Worm (Caenorhabditis elegans): ENCODE measurements around the gene Y105C5A.508.
"Not testable (repeated sequence)": the region's sequence is repeated elsewhere in the genome, so short reads cannot be mapped to it uniquely, and the experiment has no call there.

Y105C5A.508 gene

DNA sequence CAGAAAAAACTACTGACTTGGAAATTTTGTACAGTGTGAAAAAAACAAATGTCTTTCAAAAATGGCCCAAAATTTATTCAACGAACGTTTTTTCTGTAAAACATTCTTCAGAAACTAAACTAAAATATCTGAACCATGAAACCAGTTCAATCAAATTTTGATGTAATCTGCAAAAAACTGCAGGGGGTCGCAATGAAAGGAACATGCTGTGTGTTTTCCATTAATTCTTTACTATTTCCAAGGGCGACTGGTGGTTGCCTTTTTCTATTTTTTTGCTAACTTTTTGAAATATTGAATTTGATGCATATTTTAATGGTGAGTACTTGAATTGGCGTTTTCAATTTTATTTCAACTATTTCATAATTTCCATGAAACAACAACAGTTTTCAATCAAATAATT is 47.5 kb downstream of the Y105C5A.508 start, which contains the start of gene Y105C5A.9:
Gene Y105C5A.9 (plus strand): TSS at position 301 of the 400 bp plus-strand sequence.
- TF ChIP-seq elt-3 (tag; optimal IDR thresholded peaks at IDR 0.05), result no peak
- TF ChIP-seq elt-2 (tag; optimal IDR thresholded peaks at IDR 0.05), result no peak
- no peak for TF ChIP-seq nhr-11 (tag; optimal IDR thresholded peaks at IDR 0.05)
- TF ChIP-seq ztf-4 (tag; optimal IDR thresholded peaks at IDR 0.05), result no peak
- TF ChIP-seq snpc-4 (tag; optimal IDR thresholded peaks at IDR 0.05), result no peak
- TF ChIP-seq tbx-2 (tag; optimal IDR thresholded peaks at IDR 0.05), result no peak
- TF ChIP-seq ceh-28 (tag; optimal IDR thresholded peaks at IDR 0.05), result no peak
- TF ChIP-seq egl-27 (tag; optimal IDR thresholded peaks at IDR 0.05), result no peak
- TF ChIP-seq ceh-16 (tag; optimal IDR thresholded peaks at IDR 0.05), result no peak
- no peak for TF ChIP-seq ceh-9 (tag; optimal IDR thresholded peaks at IDR 0.05)
- no peak for TF ChIP-seq nfya-1 (tag; optimal IDR thresholded peaks at IDR 0.05; ENCODE audit: insufficient read depth)
- no peak for TF ChIP-seq nhr-23 (tag; optimal IDR thresholded peaks at IDR 0.05)

DNA sequence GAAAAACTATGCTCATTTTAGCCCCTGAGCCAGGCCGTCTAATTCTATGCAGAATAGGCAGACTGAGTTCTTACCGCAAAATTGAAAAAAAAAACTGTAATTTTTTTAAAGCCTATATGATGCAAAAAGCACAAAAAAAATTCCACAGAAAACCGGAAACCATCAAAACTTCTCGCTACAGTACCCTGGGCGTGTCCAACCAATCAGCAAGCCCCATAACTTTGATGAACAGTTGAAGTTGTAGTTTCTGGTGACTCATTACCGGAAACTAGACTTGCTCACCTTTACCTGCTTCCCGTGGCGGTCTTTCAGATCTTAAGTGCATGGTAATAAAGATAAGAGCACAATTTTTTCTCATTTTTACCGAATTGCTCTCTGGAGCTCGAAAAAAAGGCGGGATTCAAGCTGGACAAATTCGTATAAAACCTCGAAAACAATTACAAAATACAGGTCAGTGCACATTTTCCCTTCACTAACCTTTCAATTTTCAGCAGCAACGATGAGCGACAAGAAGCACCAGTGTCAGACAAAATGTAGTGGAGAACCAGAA is 50.6 kb downstream of the Y105C5A.508 start, which contains the start of gene Y105C5A.1274:
Gene Y105C5A.1274 (plus strand): TSS at position 500 of the 550 bp plus-strand sequence.
- peak; percentile 30 for TF ChIP-seq nfya-1 (tag; optimal IDR thresholded peaks at IDR 0.05; ENCODE audit: insufficient read depth)

- TF ChIP-seq nhr-43 (tag; optimal IDR thresholded peaks at IDR 0.05; ENCODE audit: poor library complexity, severe bottlenecking); nhr-77 (tag; optimal IDR thresholded peaks at IDR 0.05); zag-1 (tag; optimal IDR thresholded peaks at IDR 0.05): not testable (repeated sequence)
Measured at ce11 chrIV:15635462-15635861, 51.7 kb downstream of the Y105C5A.508 start, which contains the start of gene Y105C5A.10. Gene Y105C5A.10 (plus strand): TSS chrIV:15635762.
